Worm (Caenorhabditis elegans) whole organism, L4 larva: ENCODE measurements around the gene B0244.4.

Source experiments
- F26F4.8 ChIP-seq: fragments of 200-800 bp; sonication (Bioruptor generic); conservative IDR thresholded peaks from 2 replicates; pipeline ENCODE4 v1.3.6; 2022; ENCODE audit warnings: missing genetic modification characterization, missing compliant biosample characterization
- dmd-6 ChIP-seq: fragments of 200-800 bp; sonication (Bioruptor generic); IDR thresholded peaks from 2 replicates; pipeline ENCODE4 v1.3.6; 2022; ENCODE audit warnings: missing genetic modification reagents, missing genetic modification characterization, missing compliant biosample characterization
- dve-1 ChIP-seq: sonication (generic microtip); optimal IDR thresholded peaks from 2 replicates; lab custom pipeline; 2017; ENCODE audit warnings: antibody characterized with exemption, mild to moderate bottlenecking, missing genetic modification characterization, missing compliant biosample characterization; ENCODE audit not compliant: insufficient read depth
- fos-1 ChIP-seq: fragments of 150-350 bp; optimal IDR thresholded peaks from 2 replicates; lab custom pipeline; 2014; ENCODE audit warnings: missing biosample characterization, missing genetic modification characterization
- nhr-111 ChIP-seq: fragments of 200-800 bp; sonication (Bioruptor generic); optimal IDR thresholded peaks from 2 replicates; lab custom pipeline; 2018; ENCODE audit warnings: mild to moderate bottlenecking, missing genetic modification characterization, missing compliant biosample characterization

DNA sequence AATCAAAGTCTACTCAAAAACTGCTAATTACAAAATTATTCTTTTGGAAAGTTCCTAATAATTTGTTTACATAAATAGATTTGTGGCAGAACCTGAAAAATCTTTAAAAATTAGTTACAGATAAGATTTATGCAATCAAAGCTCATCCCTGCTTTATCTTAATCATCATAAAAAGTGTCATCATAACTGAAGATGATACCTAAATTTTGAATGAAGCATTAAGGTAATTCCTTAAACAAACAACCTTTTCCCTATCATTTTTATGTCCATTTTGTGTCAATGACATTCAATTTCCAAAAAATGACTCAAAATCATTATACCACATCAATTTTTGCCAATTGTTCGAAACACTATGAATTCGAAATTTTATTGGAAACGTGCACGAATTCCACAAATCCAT, 9.6 kb upstream of the B0244.4 start, which contains the start of gene B0244.6:
- TF ChIP-seq dmd-6 (GFP tag; lab: Robert Waterston, UW) (no peak), F26F4.8 (no peak), dve-1 (tag; lab: Kevin White, UChicago) (peak; percentile 10), nhr-111 (GFP tag; lab: Kevin White, UChicago) (no peak), fos-1 (tag; lab: Kevin White, UChicago) (no peak)
